Worm (Caenorhabditis elegans): Measurements from ENCODE around the gene chil-14.

Gene chil-14

DNA sequence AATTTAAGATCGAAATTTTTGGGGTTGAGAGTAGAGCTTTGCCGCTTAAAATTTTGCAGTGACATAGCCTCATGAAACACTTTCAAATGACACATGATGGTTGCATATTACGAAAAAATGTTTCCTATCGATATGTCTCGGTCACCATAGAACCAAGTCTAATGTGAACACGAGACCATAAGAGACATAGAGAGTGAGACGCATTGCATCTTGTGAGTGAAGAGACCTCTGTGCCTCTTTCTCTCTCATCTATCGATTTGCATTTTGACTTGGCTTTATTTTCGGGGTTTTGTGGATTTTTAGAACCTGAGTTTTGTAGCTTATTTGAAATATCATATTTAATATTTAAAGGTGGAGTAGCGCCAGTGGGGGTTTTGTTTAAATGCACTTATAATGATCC, 12.1 kb downstream of the chil-14 start:
- TF ChIP-seq dao-5 (tag; optimal IDR thresholded peaks at IDR 0.05) (no peak), W03F9.2 (tag; optimal IDR thresholded peaks at IDR 0.05) (no peak)

DNA sequence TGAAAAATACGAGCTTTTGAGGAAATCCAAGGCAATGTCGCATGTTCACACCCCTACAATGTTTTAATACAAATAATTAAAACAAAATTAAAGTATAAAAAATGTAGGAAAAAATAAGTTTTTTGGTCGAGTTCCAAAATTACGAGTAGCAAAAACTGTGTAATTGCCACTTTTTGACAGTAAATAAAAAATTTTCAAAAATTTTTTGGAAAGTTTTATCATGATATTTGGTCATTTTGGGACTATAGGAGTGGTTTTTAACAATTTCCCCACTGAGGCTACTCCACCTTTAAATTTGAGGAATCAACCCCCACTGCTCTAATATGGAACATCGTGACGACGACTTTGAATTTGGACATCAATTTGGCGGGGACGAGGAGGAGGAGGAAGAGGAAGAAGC, 12.6 kb downstream of the chil-14 start, which contains the start of gene gid-8:
gid-8 (plus strand) TSS at position 301 of the 400 bp plus-strand sequence.
- TF ChIP-seq dao-5 (tag; optimal IDR thresholded peaks at IDR 0.05) = no peak
- TF ChIP-seq him-1 (tag; optimal IDR thresholded peaks at IDR 0.05) = no peak
- TF ChIP-seq W03F9.2 (tag; optimal IDR thresholded peaks at IDR 0.05) = no peak

DNA sequence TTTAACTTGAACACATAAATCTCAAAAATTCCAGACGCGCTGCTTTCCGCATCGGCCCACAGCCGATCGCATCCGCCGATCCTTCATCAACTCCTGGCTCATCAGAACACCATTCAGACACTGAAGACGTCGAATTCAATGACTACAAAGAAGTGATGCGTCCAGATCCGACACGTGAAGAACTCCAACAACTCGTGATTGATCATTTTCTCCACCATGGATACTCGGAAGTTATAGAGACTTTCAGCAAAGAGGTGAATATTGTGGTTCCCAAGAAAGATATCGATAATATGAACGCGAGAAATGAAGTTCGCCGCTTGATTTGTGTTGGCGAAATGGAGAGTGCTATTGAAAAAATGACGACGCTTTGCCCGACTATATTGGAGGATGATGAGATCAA, 14.0 kb downstream of the chil-14 start:
- TF ChIP-seq him-1 (tag; optimal IDR thresholded peaks at IDR 0.05) (no peak), dao-5 (tag; optimal IDR thresholded peaks at IDR 0.05) (no peak), W03F9.2 (tag; optimal IDR thresholded peaks at IDR 0.05) (no peak)

DNA sequence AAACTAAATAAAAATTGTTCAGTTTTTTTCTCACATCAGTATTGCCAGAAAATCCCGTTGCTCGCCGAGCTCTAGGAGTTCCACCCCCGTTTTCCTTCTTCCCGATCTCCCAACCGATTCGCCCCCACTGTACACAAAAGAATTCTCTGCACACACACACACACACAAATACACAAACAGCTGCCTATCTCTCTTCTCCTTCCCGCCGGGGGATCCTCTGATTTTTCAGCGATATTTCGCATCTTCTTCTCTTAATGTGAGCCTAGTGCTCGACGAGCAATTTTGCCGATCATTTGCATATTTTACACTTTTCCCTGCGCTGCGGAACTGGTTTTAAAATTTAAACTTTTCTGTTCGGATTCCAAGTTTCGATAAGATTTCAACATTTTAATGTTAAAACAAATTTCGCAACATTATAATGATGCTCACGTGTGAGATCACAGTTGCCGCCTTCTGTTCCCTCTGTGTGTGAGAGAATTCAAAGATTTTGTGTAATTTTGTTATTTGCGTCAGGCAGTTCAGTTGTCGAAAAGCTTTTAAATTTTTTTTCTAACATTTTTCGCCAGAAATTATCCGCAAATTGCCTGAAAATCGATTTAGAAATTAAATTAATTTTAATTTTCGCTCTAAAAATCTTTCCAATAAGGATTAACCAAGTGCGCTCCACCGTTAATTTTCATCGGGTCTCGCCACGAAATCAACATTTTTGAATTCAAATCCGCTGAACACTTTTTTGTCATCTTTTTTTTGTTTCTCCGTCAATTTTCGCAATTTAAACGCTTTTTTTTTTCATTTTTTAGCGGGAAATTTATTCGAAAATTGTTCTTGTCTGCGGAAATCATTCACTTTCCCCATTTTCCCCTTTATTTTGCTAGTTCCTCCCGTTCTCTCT, 16.5 kb downstream of the chil-14 start:
- TF ChIP-seq dao-5 (tag; optimal IDR thresholded peaks at IDR 0.05) = no peak
- peak; percentile 45 for TF ChIP-seq W03F9.2 (tag; optimal IDR thresholded peaks at IDR 0.05)
- no peak for TF ChIP-seq him-1 (tag; optimal IDR thresholded peaks at IDR 0.05)

DNA sequence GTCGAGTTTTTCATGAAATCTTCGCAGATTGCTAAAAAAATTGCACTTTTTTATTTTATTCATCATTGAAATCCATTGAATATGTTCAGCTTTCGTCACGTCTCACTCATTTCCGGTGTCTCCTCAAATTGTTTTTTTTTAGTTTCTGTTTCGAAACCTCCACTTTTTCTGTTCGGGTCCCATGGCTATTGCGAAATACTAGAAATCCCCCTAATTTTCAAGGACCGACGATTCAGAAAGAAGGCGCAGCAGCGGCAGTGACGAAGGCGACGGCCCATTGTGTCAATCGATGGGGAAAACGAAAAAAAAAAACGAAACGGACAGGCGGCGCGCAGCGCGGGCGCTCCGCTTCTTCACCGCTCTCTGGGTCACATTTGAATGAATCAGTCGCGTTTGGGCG, 17.1 kb downstream of the chil-14 start:
- TF ChIP-seq him-1 (tag; optimal IDR thresholded peaks at IDR 0.05) (no peak), W03F9.2 (tag; optimal IDR thresholded peaks at IDR 0.05) (no peak), dao-5 (tag; optimal IDR thresholded peaks at IDR 0.05) (no peak)

DNA sequence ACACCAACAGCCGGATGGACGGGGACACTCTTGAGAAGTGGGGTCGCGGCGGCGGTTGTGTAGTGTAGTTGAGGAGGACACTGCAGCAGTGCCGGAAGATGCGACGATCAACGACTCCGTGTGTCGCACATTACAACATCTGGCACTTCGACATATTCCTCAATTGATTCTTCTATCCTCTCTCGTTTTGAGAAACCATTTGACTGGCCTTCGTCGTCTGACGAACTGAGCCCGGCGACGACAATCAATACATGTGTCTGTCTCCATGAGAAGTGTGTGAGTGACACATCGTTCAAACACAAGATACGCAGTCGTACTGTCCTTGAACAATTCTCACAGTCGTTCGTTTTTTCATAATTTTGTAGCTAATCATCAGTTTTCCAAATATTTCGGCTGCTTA, 17.7 kb downstream of the chil-14 start:
- no peak for TF ChIP-seq W03F9.2 (tag; optimal IDR thresholded peaks at IDR 0.05)
- no peak for TF ChIP-seq dao-5 (tag; optimal IDR thresholded peaks at IDR 0.05)
- TF ChIP-seq him-1 (tag; optimal IDR thresholded peaks at IDR 0.05) = no peak

DNA sequence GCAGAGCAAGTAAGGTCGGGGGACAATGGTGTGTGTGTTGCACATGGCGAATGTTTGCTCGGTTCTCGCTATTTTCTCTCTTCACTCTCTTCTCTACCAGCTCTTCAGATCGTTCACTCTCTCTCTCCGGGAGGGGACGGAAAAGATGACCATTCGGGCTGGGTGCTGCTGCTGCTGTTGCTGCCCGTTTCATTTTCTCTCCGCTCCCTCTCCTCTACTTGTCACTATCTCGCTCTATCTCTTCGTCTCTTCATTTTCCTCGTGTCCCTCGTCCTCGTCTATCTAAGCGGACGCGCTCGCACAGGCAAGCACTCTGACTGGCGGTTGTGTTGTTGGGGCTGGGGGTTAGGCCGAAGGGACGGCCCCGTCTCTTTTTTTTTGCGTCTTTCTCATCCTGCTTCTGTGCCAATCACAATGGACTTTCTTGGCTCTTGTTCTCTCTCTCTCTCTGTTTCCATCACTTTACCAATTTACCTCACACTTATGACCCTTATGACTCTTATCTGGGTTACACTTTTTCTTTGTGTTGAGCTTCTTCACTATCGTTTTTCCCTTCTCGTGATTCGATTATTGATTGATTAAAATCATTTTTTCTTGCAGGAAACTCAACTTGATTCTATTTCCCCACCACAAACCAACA, 19.7 kb downstream of the chil-14 start, which contains the start of the genes F53E2.2 and unc-60:
F53E2.2 (plus strand) TSS at position 601 of the 640 bp plus-strand sequence.
unc-60 (plus strand) TSS at position 601 of the 640 bp plus-strand sequence.
- TF ChIP-seq W03F9.2 (tag; optimal IDR thresholded peaks at IDR 0.05) = no peak
- TF ChIP-seq dao-5 (tag; optimal IDR thresholded peaks at IDR 0.05) = peak; percentile 54
- peak; percentile 85 for TF ChIP-seq him-1 (tag; optimal IDR thresholded peaks at IDR 0.05)

DNA sequence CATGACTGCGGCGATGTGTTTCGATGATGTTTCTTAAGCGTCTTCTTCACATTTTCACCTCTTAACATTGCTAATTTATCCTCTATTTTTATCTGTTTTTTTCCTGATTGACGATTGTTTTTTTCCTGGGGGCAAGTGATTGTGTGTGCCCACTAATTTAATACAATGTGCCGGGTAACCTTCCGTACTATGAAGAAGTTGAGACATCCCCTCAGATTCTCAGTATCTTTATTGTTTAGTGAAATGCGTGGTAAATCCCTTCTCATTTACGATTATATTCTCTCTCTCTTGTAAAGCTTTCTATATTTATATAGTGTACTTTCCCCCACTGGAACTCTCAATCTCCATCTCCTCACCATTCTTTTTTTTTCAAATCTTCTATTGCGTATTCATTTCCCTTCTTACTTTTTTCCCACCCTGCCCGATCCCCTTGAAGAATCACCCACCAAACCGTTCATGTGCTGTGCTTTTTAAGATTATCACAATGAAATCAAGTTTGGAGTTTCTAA, 21.5 kb downstream of the chil-14 start:
- no peak for TF ChIP-seq W03F9.2 (tag; optimal IDR thresholded peaks at IDR 0.05)
- no peak for TF ChIP-seq him-1 (tag; optimal IDR thresholded peaks at IDR 0.05)
- TF ChIP-seq dao-5 (tag; optimal IDR thresholded peaks at IDR 0.05) = no peak

DNA sequence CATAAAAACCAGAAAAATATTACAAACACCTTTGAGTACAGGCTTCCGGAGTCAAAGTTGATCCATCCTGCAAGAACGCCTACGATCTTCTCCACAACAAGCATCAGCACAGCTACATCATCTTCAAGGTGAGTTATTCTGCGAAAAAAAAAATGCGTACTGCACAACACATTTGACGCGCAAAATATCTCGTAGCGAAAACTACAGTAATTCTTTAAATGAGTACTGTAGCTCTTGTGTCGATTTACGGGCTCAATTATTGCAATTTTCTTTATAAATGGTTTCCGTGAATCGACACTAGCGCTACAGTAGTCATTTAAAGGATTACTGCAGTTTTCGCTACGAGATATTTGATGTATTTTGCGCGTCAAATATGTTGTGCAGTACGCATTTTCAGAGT, 22.0 kb downstream of the chil-14 start:
- TF ChIP-seq him-1 (tag; optimal IDR thresholded peaks at IDR 0.05) (no peak), dao-5 (tag; optimal IDR thresholded peaks at IDR 0.05) (no peak), W03F9.2 (tag; optimal IDR thresholded peaks at IDR 0.05) (no peak)

DNA sequence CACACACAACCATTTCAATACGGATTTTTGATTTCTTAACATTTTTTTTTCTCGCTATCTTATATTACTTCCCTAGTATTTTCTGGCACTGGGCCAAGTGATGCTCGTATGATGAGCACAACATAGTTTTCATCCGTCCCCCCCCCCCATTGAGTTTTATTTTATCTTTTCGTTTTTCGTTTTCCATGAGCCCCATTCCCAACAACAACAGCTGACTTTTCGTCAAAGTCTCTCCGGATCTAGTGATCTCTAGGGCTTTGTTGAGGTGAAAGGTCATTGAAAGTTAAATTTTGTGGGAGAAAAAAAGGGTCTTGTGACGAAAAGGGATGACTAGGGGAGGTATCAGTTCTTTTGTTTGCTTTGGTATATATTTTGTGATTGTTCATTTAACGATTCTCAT, 26.0 kb downstream of the chil-14 start:
- TF ChIP-seq him-1 (tag; optimal IDR thresholded peaks at IDR 0.05) (no peak), W03F9.2 (tag; optimal IDR thresholded peaks at IDR 0.05) (no peak), dao-5 (tag; optimal IDR thresholded peaks at IDR 0.05) (no peak)

DNA sequence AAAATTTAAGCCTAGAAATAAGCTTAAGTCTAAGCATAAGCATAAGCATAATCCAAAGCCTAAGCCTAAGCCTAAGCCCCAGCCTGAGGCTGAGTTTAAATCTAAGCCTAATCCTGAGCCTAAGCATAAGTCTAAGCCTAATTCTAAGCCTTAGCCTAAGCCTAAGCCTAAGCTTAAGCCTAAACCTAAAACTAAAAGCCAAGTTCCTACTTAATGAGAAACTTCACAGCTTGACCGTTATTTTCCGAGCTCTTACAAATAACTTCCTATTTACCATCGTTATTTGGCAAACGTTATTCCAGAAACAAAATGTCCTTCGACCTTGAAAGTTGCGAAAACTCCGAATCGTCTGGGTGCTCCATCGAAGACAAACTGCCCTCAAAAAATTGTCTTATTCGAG, 26.9 kb downstream of the chil-14 start, which contains the start of gene C38C3.4:
C38C3.4 (plus strand) TSS at position 301 of the 400 bp plus-strand sequence.
- TF ChIP-seq him-1 (tag; optimal IDR thresholded peaks at IDR 0.05) (no peak), dao-5 (tag; optimal IDR thresholded peaks at IDR 0.05) (no peak), W03F9.2 (tag; optimal IDR thresholded peaks at IDR 0.05) (no peak)

DNA sequence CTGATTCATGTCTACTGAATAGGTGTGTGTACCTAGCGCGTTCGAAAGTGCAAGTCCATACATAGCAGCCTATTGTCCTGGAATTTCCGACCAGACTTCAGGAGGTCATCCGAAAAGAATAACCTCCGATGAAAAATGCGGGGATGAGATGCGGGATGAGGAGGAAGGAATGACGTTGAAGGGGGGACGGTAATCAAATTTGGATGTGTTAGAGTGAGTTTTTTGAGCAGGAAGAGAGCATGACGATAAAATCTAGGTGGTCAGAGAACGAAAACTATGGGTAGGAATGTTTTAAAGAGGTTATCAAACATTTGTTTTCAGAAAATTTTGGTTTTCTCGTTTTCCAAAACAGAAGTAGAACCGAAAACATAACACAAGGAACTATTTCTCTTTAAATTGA, 31.2 kb downstream of the chil-14 start:
- no peak for TF ChIP-seq him-1 (tag; optimal IDR thresholded peaks at IDR 0.05)
- no peak for TF ChIP-seq W03F9.2 (tag; optimal IDR thresholded peaks at IDR 0.05)
- TF ChIP-seq dao-5 (tag; optimal IDR thresholded peaks at IDR 0.05) = no peak

DNA sequence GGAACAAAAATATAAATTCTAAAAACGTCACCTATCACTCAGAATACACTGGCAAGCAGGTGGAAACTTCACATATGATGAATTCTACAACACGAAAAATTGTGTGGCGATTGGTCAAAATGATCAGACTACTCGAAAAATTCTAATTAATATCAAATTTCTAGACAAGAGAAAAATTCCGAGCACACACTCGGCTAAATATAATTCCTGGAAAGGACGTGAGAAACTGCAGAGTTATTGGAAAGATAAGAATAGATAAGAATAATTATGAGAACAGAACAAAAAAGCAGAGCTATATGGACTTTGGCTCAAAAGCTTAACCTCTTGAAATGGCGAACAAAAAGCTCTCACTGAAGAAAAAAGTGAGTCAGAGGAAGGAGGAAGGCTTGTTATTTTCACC, 32.4 kb downstream of the chil-14 start:
- TF ChIP-seq him-1 (tag; optimal IDR thresholded peaks at IDR 0.05) (no peak), W03F9.2 (tag; optimal IDR thresholded peaks at IDR 0.05) (no peak), dao-5 (tag; optimal IDR thresholded peaks at IDR 0.05) (no peak)

DNA sequence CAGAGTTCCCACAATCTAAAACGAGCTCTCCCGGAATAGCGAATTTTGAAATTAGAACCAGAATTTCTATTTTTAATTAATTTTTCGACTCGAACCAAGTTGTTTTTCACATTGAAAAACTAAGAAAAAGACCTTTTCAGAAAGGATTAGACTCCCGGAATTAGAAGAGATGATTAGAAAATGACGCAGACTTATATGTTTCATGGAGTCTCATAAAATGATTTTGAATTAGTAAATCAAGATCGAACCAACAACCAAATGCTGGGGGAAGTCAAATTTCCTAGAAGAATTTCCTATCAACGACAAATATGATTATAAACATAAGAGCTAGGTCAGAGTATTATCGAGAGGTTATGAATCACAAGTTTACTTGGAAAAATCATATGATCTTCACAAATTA, 33.8 kb downstream of the chil-14 start:
- no peak for TF ChIP-seq W03F9.2 (tag; optimal IDR thresholded peaks at IDR 0.05)
- TF ChIP-seq dao-5 (tag; optimal IDR thresholded peaks at IDR 0.05) = no peak
- TF ChIP-seq him-1 (tag; optimal IDR thresholded peaks at IDR 0.05) = no peak

Data from whole organism, L4/young adult.